Worm (Caenorhabditis elegans) whole organism, early embryonic: ENCODE measurements around the gene ent-7.

Source experiments
- B0310.2 ChIP-seq: sonication (generic microtip); optimal IDR thresholded peaks from 2 replicates; lab custom pipeline; 2016; ENCODE audit warnings: mild to moderate bottlenecking, missing genetic modification characterization, missing compliant biosample characterization
- F13C5.2 ChIP-seq: sonication (generic microtip); optimal IDR thresholded peaks from 2 replicates; lab custom pipeline; 2017; ENCODE audit warnings: mild to moderate bottlenecking, missing genetic modification characterization, inconsistent platforms, missing compliant biosample characterization
- aly-1 ChIP-seq: sonication (generic microtip); optimal IDR thresholded peaks from 2 replicates; lab custom pipeline; 2016; ENCODE audit warnings: missing genetic modification characterization, missing compliant biosample characterization
- ama-1 ChIP-seq: fragments of 150-350 bp; optimal IDR thresholded peaks from 2 replicates; lab custom pipeline; 2014
- ceh-13 ChIP-seq: fragments of 200-800 bp; sonication (Bioruptor generic); optimal IDR thresholded peaks from 2 replicates; lab custom pipeline; 2018; ENCODE audit warnings: mild to moderate bottlenecking, missing genetic modification characterization, missing compliant biosample characterization
- ceh-36 ChIP-seq: sonication (generic microtip); optimal IDR thresholded peaks from 2 replicates; lab custom pipeline; 2016; ENCODE audit warnings: missing genetic modification characterization, inconsistent platforms, missing compliant biosample characterization
- ets-7 ChIP-seq: sonication (generic microtip); optimal IDR thresholded peaks from 2 replicates; lab custom pipeline; 2016; ENCODE audit warnings: missing genotype, missing genetic modification characterization, missing compliant biosample characterization
- flt-1 ChIP-seq: fragments of 200-800 bp; sonication (Bioruptor generic); IDR thresholded peaks from 2 replicates; pipeline ENCODE4 v1.3.6; 2022; ENCODE audit warnings: missing genetic modification characterization, missing compliant biosample characterization
- hmbx-1 ChIP-seq: sonication (generic microtip); optimal IDR thresholded peaks from 2 replicates; lab custom pipeline; 2016; ENCODE audit warnings: mild to moderate bottlenecking, missing genetic modification characterization, missing compliant biosample characterization
- hmg-4 ChIP-seq: fragments of 200-800 bp; sonication (Bioruptor generic); optimal IDR thresholded peaks from 2 replicates; lab custom pipeline; 2018; ENCODE audit warnings: mild to moderate bottlenecking, missing genetic modification characterization, missing compliant biosample characterization
- hnd-1 ChIP-seq: sonication (generic microtip); optimal IDR thresholded peaks from 2 replicates; lab custom pipeline; 2016; ENCODE audit warnings: missing genetic modification characterization, missing compliant biosample characterization
- pes-1 ChIP-seq: fragments of 200-800 bp; sonication (Bioruptor generic); IDR thresholded peaks from 2 replicates; pipeline ENCODE4 v1.3.6; 2022; ENCODE audit warnings: missing genetic modification reagents, missing genetic modification characterization, missing compliant biosample characterization
- scrt-1 ChIP-seq: fragments of 200-800 bp; sonication (Bioruptor generic); IDR thresholded peaks from 2 replicates; pipeline ENCODE4 v1.3.6; 2022; ENCODE audit warnings: missing genetic modification characterization, missing compliant biosample characterization
- sea-1 ChIP-seq: fragments of 200-800 bp; sonication (Bioruptor generic); conservative IDR thresholded peaks from 2 replicates; pipeline ENCODE4 v1.3.6; 2022; ENCODE audit warnings: missing genetic modification characterization, missing compliant biosample characterization
- tbx-11 ChIP-seq: fragments of 200-800 bp; sonication (Bioruptor generic); IDR thresholded peaks from 2 replicates; pipeline ENCODE4 v1.3.6; 2022; ENCODE audit warnings: missing genetic modification characterization, missing compliant biosample characterization
- tbx-37 ChIP-seq: fragments of 200-800 bp; sonication (Bioruptor generic); conservative IDR thresholded peaks from 2 replicates; pipeline ENCODE4 v1.3.6; 2022; ENCODE audit warnings: missing genetic modification reagents, missing genetic modification characterization, missing compliant biosample characterization
- tra-4 ChIP-seq: sonication (generic microtip); optimal IDR thresholded peaks from 2 replicates; lab custom pipeline; 2017; ENCODE audit warnings: missing genetic modification characterization, missing compliant biosample characterization

The ent-7 gene

ce11 chrIV:10048268-10048667, 31.2 kb downstream of the ent-7 start:
- TF ChIP-seq tbx-11 (GFP tag; lab: Robert Waterston, UW): no peak

- no peak for TF ChIP-seq hmbx-1
Observed at ce11 chrIV:10051088-10051487, 34.0 kb downstream of the ent-7 start, which contains the start of gene T04B2.8. Gene T04B2.8 (minus strand): TSS chrIV:10051188.

- TF ChIP-seq hnd-1 (tag; lab: Kevin White, UChicago): no peak
- no peak for TF ChIP-seq B0310.2 (tag; lab: Kevin White, UChicago)
Observed at ce11 chrIV:10053550-10053949, 36.5 kb downstream of the ent-7 start, which contains the start of gene srv-12. Gene srv-12 (minus strand): TSS chrIV:10053650.

ce11 chrIV:10056138-10056537, 39.1 kb downstream of the ent-7 start, which contains the start of gene T04B2.7:
Gene T04B2.7 (minus strand): TSS chrIV:10056238.
- TF ChIP-seq ama-1 (lab: Kevin White, UChicago): no peak
- TF ChIP-seq tra-4 (tag; lab: Kevin White, UChicago): no peak
- no peak for TF ChIP-seq hmg-4 (GFP tag; lab: Kevin White, UChicago)
- no peak for TF ChIP-seq hmbx-1
- no peak for TF ChIP-seq tbx-11 (GFP tag; lab: Robert Waterston, UW)
- no peak for TF ChIP-seq ceh-13 (GFP tag; lab: Kevin White, UChicago)
- TF ChIP-seq pes-1 (GFP tag; lab: Robert Waterston, UW): no peak
- no peak for TF ChIP-seq hnd-1 (tag; lab: Kevin White, UChicago)
- no peak for TF ChIP-seq ets-7 (tag; lab: Kevin White, UChicago)
- no peak for TF ChIP-seq B0310.2 (tag; lab: Kevin White, UChicago)

- TF ChIP-seq ama-1 (lab: Kevin White, UChicago) (no peak), sea-1 (no peak), B0310.2 (tag; lab: Kevin White, UChicago) (no peak), tra-4 (tag; lab: Kevin White, UChicago) (no peak), ceh-13 (GFP tag; lab: Kevin White, UChicago) (no peak), F13C5.2 (tag; lab: Kevin White, UChicago) (no peak), hmg-4 (GFP tag; lab: Kevin White, UChicago) (no peak), aly-1 (no peak)
Observed at ce11 chrIV:10059175-10059574, 42.1 kb downstream of the ent-7 start.

- no peak for TF ChIP-seq sea-1
- TF ChIP-seq aly-1: no peak
- no peak for TF ChIP-seq tbx-11 (GFP tag; lab: Robert Waterston, UW)
- TF ChIP-seq tbx-37 (GFP tag; lab: Robert Waterston, UW): no peak
- TF ChIP-seq scrt-1 (GFP tag; lab: Robert Waterston, UW): no peak
- no peak for TF ChIP-seq hmbx-1
- TF ChIP-seq hnd-1 (tag; lab: Kevin White, UChicago): no peak
- no peak for TF ChIP-seq ama-1 (lab: Kevin White, UChicago)
- no peak for TF ChIP-seq flt-1 (GFP tag; lab: Robert Waterston, UW)
- TF ChIP-seq F13C5.2 (tag; lab: Kevin White, UChicago): no peak
- no peak for TF ChIP-seq ceh-36 (tag; lab: Kevin White, UChicago)
Observed at ce11 chrIV:10060795-10061194, 43.7 kb downstream of the ent-7 start.

- no peak for TF ChIP-seq B0310.2 (tag; lab: Kevin White, UChicago)
- no peak for TF ChIP-seq flt-1 (GFP tag; lab: Robert Waterston, UW)
- TF ChIP-seq ama-1 (lab: Kevin White, UChicago): no peak
- no peak for TF ChIP-seq scrt-1 (GFP tag; lab: Robert Waterston, UW)
- TF ChIP-seq hnd-1 (tag; lab: Kevin White, UChicago): no peak
- no peak for TF ChIP-seq tbx-11 (GFP tag; lab: Robert Waterston, UW)
- TF ChIP-seq ets-7 (tag; lab: Kevin White, UChicago): no peak
- no peak for TF ChIP-seq hmbx-1
Observed at ce11 chrIV:10062728-10063127, 45.7 kb downstream of the ent-7 start, which contains the start of gene ipla-7. Gene ipla-7 (minus strand): TSS chrIV:10062849.

- TF ChIP-seq hnd-1 (tag; lab: Kevin White, UChicago) (no peak), ceh-36 (tag; lab: Kevin White, UChicago) (no peak), tbx-37 (GFP tag; lab: Robert Waterston, UW) (no peak), flt-1 (GFP tag; lab: Robert Waterston, UW) (no peak), sea-1 (no peak), tbx-11 (GFP tag; lab: Robert Waterston, UW) (no peak), hmbx-1 (no peak), ceh-13 (GFP tag; lab: Kevin White, UChicago) (no peak), ama-1 (lab: Kevin White, UChicago) (no peak), hmg-4 (GFP tag; lab: Kevin White, UChicago) (no peak), tra-4 (tag; lab: Kevin White, UChicago) (no peak), scrt-1 (GFP tag; lab: Robert Waterston, UW) (no peak), F13C5.2 (tag; lab: Kevin White, UChicago) (no peak)
Observed at ce11 chrIV:10063941-10064340, 46.9 kb downstream of the ent-7 start.

ce11 chrIV:10065159-10065558, 48.1 kb downstream of the ent-7 start:
- TF ChIP-seq hnd-1 (tag; lab: Kevin White, UChicago) (no peak), ceh-36 (tag; lab: Kevin White, UChicago) (no peak), scrt-1 (GFP tag; lab: Robert Waterston, UW) (no peak), F13C5.2 (tag; lab: Kevin White, UChicago) (no peak), tra-4 (tag; lab: Kevin White, UChicago) (no peak), sea-1 (no peak), ceh-13 (GFP tag; lab: Kevin White, UChicago) (no peak), pes-1 (GFP tag; lab: Robert Waterston, UW) (no peak), flt-1 (GFP tag; lab: Robert Waterston, UW) (no peak), hmg-4 (GFP tag; lab: Kevin White, UChicago) (no peak), B0310.2 (tag; lab: Kevin White, UChicago) (no peak), ets-7 (tag; lab: Kevin White, UChicago) (no peak), aly-1 (no peak), hmbx-1 (no peak), tbx-37 (GFP tag; lab: Robert Waterston, UW) (no peak), tbx-11 (GFP tag; lab: Robert Waterston, UW) (no peak)
